Worm (Caenorhabditis elegans): ENCODE data around the gene sdz-4.
"Not testable (repeated sequence)": the region's sequence is repeated elsewhere in the genome, so short reads cannot be mapped to it uniquely, and the experiment has no call there.

Gene sdz-4

DNA sequence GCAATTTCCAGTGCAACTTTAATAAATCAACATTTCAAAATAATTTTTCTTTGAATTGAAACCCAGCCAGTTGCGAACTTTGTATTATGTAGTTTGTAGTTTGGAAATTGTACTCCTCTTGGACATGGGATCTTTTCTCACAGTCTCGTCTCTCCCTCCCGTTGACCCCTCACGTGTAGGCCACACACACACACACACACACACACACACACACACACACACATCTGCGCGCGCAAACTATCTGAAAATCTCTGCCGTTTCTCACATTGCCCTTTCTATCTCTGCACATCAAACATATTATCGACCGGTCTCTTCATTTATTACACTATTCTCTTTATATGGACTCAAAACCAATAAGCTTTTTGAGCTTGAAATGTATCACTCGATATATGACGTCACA is 17.9 kb upstream of the sdz-4 start, which contains the start of gene fbxc-36:
TSS of gene fbxc-36 (plus strand) at position 205 of the 400 bp plus-strand sequence.
- TF ChIP-seq tbx-11 (GFP tag; IDR thresholded peaks at IDR 0.05) (no peak), hmg-4 (GFP tag; optimal IDR thresholded peaks at IDR 0.05) (no peak), tbx-37 (GFP tag; conservative IDR thresholded peaks at IDR 0.05) (no peak), pes-1 (GFP tag; IDR thresholded peaks at IDR 0.05) (no peak), B0310.2 (tag; optimal IDR thresholded peaks at IDR 0.05) (no peak), hnd-1 (tag; optimal IDR thresholded peaks at IDR 0.05) (no peak), ceh-36 (tag; optimal IDR thresholded peaks at IDR 0.05) (no peak), scrt-1 (GFP tag; IDR thresholded peaks at IDR 0.05) (no peak), aly-1 (tag; optimal IDR thresholded peaks at IDR 0.05) (no peak), ama-1 (optimal IDR thresholded peaks at IDR 0.05) (no peak), hmbx-1 (tag; optimal IDR thresholded peaks at IDR 0.05) (no peak), ets-7 (tag; optimal IDR thresholded peaks at IDR 0.05) (no peak), F13C5.2 (tag; optimal IDR thresholded peaks at IDR 0.05) (no peak), tra-4 (tag; optimal IDR thresholded peaks at IDR 0.05) (no peak), ceh-13 (GFP tag; optimal IDR thresholded peaks at IDR 0.05) (no peak), sea-1 (GFP tag; conservative IDR thresholded peaks at IDR 0.05) (no peak), flt-1 (GFP tag; IDR thresholded peaks at IDR 0.05) (no peak)

DNA sequence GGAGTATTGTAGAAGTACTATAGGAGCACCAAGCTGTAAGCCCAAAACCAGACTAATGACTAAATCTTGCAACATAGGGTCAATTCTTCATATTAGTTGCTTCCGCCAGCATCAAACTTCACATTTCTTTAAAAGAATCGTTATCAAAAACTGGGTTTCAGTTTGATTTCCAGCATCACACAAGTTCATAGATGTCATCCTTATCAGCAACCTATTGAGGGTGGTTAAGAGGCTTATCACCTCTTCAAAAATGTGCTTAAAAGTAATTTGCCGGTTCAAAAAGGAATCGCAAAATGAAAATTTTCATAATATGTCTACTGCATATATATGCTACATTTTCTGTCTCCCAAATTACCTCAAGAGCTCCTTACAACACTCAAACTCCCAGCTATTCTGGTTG is 14.9 kb upstream of the sdz-4 start, which contains the start of gene clec-43:
TSS of gene clec-43 (plus strand) at position 294 of the 400 bp plus-strand sequence.
- TF ChIP-seq pes-1 (GFP tag; IDR thresholded peaks at IDR 0.05): no peak
- TF ChIP-seq B0310.2 (tag; optimal IDR thresholded peaks at IDR 0.05): no peak
- TF ChIP-seq hmg-4 (GFP tag; optimal IDR thresholded peaks at IDR 0.05): no peak
- TF ChIP-seq hnd-1 (tag; optimal IDR thresholded peaks at IDR 0.05): no peak
- TF ChIP-seq sea-1 (GFP tag; conservative IDR thresholded peaks at IDR 0.05): no peak
- TF ChIP-seq ceh-13 (GFP tag; optimal IDR thresholded peaks at IDR 0.05): no peak
- TF ChIP-seq flt-1 (GFP tag; IDR thresholded peaks at IDR 0.05): no peak
- no peak for TF ChIP-seq tbx-11 (GFP tag; IDR thresholded peaks at IDR 0.05)
- no peak for TF ChIP-seq ets-7 (tag; optimal IDR thresholded peaks at IDR 0.05)
- no peak for TF ChIP-seq tra-4 (tag; optimal IDR thresholded peaks at IDR 0.05)
- no peak for TF ChIP-seq hmbx-1 (tag; optimal IDR thresholded peaks at IDR 0.05)
- no peak for TF ChIP-seq ama-1 (optimal IDR thresholded peaks at IDR 0.05)
- TF ChIP-seq aly-1 (tag; optimal IDR thresholded peaks at IDR 0.05): no peak
- TF ChIP-seq scrt-1 (GFP tag; IDR thresholded peaks at IDR 0.05): no peak
- TF ChIP-seq tbx-37 (GFP tag; conservative IDR thresholded peaks at IDR 0.05): no peak
- TF ChIP-seq F13C5.2 (tag; optimal IDR thresholded peaks at IDR 0.05): no peak
- TF ChIP-seq ceh-36 (tag; optimal IDR thresholded peaks at IDR 0.05): no peak

ce11 chrII:948091-948490 is 10.6 kb upstream of the sdz-4 start, which contains the start of gene fbxc-32:
Gene fbxc-32 (minus strand): TSS chrII:948191.
- TF ChIP-seq hmg-4 (GFP tag; optimal IDR thresholded peaks at IDR 0.05) (no peak), B0310.2 (tag; optimal IDR thresholded peaks at IDR 0.05) (no peak)

DNA sequence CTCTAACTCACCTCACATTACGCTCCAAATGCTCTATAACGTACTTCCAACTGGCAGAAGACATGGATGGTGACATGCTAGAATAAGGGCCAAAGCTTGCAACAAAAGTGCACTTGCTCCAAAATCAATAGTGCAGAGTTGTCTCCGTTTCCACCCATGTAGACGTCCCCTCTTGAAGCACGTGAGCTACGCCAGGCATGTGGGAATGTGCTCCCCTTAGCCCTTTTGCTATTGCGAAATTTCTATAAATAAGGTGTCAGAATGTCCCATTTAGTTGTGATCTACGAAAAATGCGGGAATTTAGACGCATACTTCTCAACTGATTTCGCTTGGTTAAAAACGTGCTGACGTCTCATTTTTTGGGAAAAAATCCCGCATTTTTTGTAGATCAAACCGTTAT is 8.3 kb upstream of the sdz-4 start:
- TF ChIP-seq tbx-37 (GFP tag; conservative IDR thresholded peaks at IDR 0.05): no peak
- TF ChIP-seq hmbx-1 (tag; optimal IDR thresholded peaks at IDR 0.05): no peak
- no peak for TF ChIP-seq ama-1 (optimal IDR thresholded peaks at IDR 0.05)
- no peak for TF ChIP-seq flt-1 (GFP tag; IDR thresholded peaks at IDR 0.05)
- no peak for TF ChIP-seq sea-1 (GFP tag; conservative IDR thresholded peaks at IDR 0.05)
- no peak for TF ChIP-seq tra-4 (tag; optimal IDR thresholded peaks at IDR 0.05)
- TF ChIP-seq ets-7 (tag; optimal IDR thresholded peaks at IDR 0.05): no peak
- no peak for TF ChIP-seq hmg-4 (GFP tag; optimal IDR thresholded peaks at IDR 0.05)
- TF ChIP-seq scrt-1 (GFP tag; IDR thresholded peaks at IDR 0.05): no peak
- TF ChIP-seq tbx-11 (GFP tag; IDR thresholded peaks at IDR 0.05): no peak
- no peak for TF ChIP-seq ceh-13 (GFP tag; optimal IDR thresholded peaks at IDR 0.05)
- TF ChIP-seq F13C5.2 (tag; optimal IDR thresholded peaks at IDR 0.05): no peak
- no peak for TF ChIP-seq ceh-36 (tag; optimal IDR thresholded peaks at IDR 0.05)
- TF ChIP-seq hnd-1 (tag; optimal IDR thresholded peaks at IDR 0.05): no peak

ce11 chrII:953052-953451 is 5.7 kb upstream of the sdz-4 start:
- no peak for TF ChIP-seq hnd-1 (tag; optimal IDR thresholded peaks at IDR 0.05)

DNA sequence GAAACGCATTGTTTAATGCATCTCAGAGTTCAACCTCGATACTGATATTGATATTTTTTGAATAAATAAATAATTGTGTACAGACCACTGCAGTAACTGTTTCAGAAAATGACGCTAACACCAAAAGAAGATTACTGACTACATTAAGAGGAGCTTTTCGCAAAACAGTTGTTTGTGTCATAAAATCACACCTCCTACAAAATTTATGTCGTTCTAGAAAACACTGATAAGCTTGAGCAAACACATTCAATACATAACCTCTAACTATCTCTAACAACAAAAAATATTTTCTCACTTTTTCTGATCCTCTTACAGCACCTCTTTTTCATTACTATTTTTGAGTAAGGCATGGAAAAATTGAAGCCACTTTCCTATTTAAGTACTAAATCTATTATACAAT is 4.1 kb upstream of the sdz-4 start, which contains the start of gene fbxc-7:
TSS of gene fbxc-7 (plus strand) at position 301 of the 400 bp plus-strand sequence.
- TF ChIP-seq ceh-13 (GFP tag; optimal IDR thresholded peaks at IDR 0.05); tbx-37 (GFP tag; conservative IDR thresholded peaks at IDR 0.05); flt-1 (GFP tag; IDR thresholded peaks at IDR 0.05): not testable (repeated sequence)

DNA sequence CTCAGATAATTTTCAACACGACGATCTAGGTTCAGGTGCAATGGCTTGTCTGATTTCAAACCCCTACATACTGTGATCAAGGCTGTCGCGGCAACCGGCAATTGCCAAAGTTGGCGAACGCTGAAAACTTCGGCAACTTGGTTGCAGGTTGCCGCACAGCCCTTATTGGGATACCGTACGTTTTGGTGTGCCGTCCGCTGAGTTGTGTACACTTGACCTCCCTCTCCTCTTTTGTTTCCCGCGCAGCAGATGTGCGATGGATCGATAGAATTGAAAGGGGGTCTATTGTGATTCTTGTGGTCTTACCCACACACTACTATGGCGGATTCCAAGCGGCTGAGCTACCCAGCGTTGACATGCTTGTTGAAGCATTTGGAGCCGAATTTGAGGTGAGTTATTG is 1.5 kb downstream of the sdz-4 start, which contains the start of the genes C32B5.18 and C32B5.7:
TSS of gene C32B5.18 (plus strand) at position 301 of the 400 bp plus-strand sequence.
TSS of gene C32B5.7 (plus strand) at position 311 of the 400 bp plus-strand sequence.
- TF ChIP-seq tbx-37 (GFP tag; conservative IDR thresholded peaks at IDR 0.05) (no peak), hnd-1 (tag; optimal IDR thresholded peaks at IDR 0.05) (no peak), hmg-4 (GFP tag; optimal IDR thresholded peaks at IDR 0.05) (peak; percentile 6)

DNA sequence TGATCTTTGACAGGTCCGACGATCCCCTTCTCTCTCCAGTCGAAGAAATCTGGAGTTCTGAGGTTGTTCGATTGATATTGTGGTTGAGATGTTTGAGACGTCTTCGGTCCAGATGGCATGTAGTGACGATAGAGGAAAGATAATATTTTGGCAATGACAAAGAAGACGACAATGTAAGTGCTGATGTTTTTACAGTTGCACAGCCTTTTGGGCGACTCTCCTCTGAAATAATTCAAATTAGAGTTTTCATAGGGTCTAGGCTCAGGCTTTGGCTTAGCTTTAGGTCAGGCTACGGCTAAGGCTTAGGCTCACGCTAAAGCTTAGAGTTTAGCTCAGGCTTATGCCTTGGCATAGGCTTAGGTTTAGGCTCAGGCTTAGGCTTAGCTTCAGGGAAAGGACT is 3.2 kb downstream of the sdz-4 start, which contains the start of gene C32B5.13:
TSS of gene C32B5.13 (minus strand) at position 101 of the 400 bp plus-strand sequence.
- TF ChIP-seq hnd-1 (tag; optimal IDR thresholded peaks at IDR 0.05) (no peak), hmbx-1 (tag; optimal IDR thresholded peaks at IDR 0.05) (no peak), ama-1 (optimal IDR thresholded peaks at IDR 0.05) (no peak), tbx-11 (GFP tag; IDR thresholded peaks at IDR 0.05) (no peak), aly-1 (tag; optimal IDR thresholded peaks at IDR 0.05) (no peak), tra-4 (tag; optimal IDR thresholded peaks at IDR 0.05) (no peak), tbx-37 (GFP tag; conservative IDR thresholded peaks at IDR 0.05) (no peak), flt-1 (GFP tag; IDR thresholded peaks at IDR 0.05) (no peak), sea-1 (GFP tag; conservative IDR thresholded peaks at IDR 0.05) (no peak), pes-1 (GFP tag; IDR thresholded peaks at IDR 0.05) (no peak), hmg-4 (GFP tag; optimal IDR thresholded peaks at IDR 0.05) (no peak), ets-7 (tag; optimal IDR thresholded peaks at IDR 0.05) (no peak), F13C5.2 (tag; optimal IDR thresholded peaks at IDR 0.05) (no peak), B0310.2 (tag; optimal IDR thresholded peaks at IDR 0.05) (no peak), ceh-36 (tag; optimal IDR thresholded peaks at IDR 0.05) (no peak), ceh-13 (GFP tag; optimal IDR thresholded peaks at IDR 0.05) (no peak)

All from whole organism, early embryonic.